In the genomic region with DNA sequence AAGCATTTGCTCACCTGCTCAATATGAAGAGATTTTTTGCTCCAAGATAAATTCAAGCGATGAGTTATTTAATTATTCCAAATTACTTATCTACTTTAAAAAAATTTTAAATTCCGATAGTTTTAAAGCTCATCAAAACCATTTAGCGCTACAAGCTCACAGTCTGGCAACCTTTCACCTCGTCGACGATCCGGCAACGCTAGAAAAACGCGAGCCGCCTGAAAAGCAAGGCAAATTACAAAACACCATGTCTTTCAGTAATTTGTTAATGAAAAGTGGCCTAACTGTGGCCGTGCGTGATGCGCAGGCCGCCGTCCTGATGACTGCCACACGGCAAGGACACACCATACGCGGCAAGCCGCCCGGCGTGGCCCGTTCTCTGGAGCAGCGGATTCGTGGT, we compare ENCODE assay signal across 1 fruit fly cellular context.
TF ChIP-seq lines count a peak whose summit lies in the region.

mRpL38 (plus strand) TSS at position 197 of the 400 bp plus-strand sequence.

TF ChIP-seq in whole organism, embryonic, 481 proteins besides CTCF, POLR2A, EP300 and RAD21 (continued from another document):
- TF ChIP-seq CG13894 (tag; optimal IDR thresholded peaks at IDR 0.05; lab: Kevin White, UChicago) (no peak), CG14050 (GFP tag; IDR thresholded peaks at IDR 0.05; lab: Robert Waterston, UW) (no peak), CG32767 (GFP tag; IDR thresholded peaks at IDR 0.05; lab: Robert Waterston, UW) (no peak), CG5245 (GFP tag; optimal IDR thresholded peaks at IDR 0.05; lab: Kevin White, UChicago) (no peak), CG1792 (GFP tag; optimal IDR thresholded peaks at IDR 0.05; lab: Kevin White, UChicago) (no peak), CG14710 (tag; optimal IDR thresholded peaks at IDR 0.05; lab: Kevin White, UChicago) (peak; percentile 0), Dp (GFP tag; optimal IDR thresholded peaks at IDR 0.05; lab: Kevin White, UChicago) (peak; percentile 88), Dll (GFP tag; IDR thresholded peaks at IDR 0.05; lab: Robert Waterston, UW; ENCODE audit: partially characterized antibody) (0 out of 4 replicates have a peak, but pooled peaks have one; percentile 27), gfzf (GFP tag; optimal IDR thresholded peaks at IDR 0.05; lab: Kevin White, UChicago) (peak; percentile 5), pzg (GFP tag; optimal IDR thresholded peaks at IDR 0.05; lab: Kevin White, UChicago) (peak; percentile 54), HHEX (GFP tag; optimal IDR thresholded peaks at IDR 0.05; lab: Kevin White, UChicago) (no peak), nerfin-1 (tag; optimal IDR thresholded peaks at IDR 0.05; lab: Kevin White, UChicago) (peak; percentile 7), Meics (GFP tag; optimal IDR thresholded peaks at IDR 0.05; lab: Kevin White, UChicago) (no peak), Myb (GFP tag; optimal IDR thresholded peaks at IDR 0.05; lab: Kevin White, UChicago) (no peak), tup (GFP tag; optimal IDR thresholded peaks at IDR 0.05; lab: Kevin White, UChicago) (no peak), Hmr (GFP tag; optimal IDR thresholded peaks at IDR 0.05; lab: Kevin White, UChicago) (no peak), jigr1 (GFP tag; IDR thresholded peaks at IDR 0.05; lab: Robert Waterston, UW) (no peak), gcm (GFP tag; optimal IDR thresholded peaks at IDR 0.05; lab: Kevin White, UChicago) (no peak), YL-1 (GFP tag; optimal IDR thresholded peaks at IDR 0.05; lab: Kevin White, UChicago) (peak; percentile 52), H2.0 (GFP tag; IDR thresholded peaks at IDR 0.05; lab: Robert Waterston, UW) (no peak), bab2 (GFP tag; optimal IDR thresholded peaks at IDR 0.05; lab: Kevin White, UChicago) (no peak), shn (GFP tag; optimal IDR thresholded peaks at IDR 0.05; lab: Kevin White, UChicago) (no peak)
TF ChIP-seq in whole organism, embryonic: peak in this region for 26.
